Worm (Caenorhabditis elegans) whole organism, young adult: Measurements from ENCODE around the gene egl-44.

Source experiments
- B0019.2 ChIP-seq: fragments of 200-800 bp; sonication (Bioruptor generic); conservative IDR thresholded peaks from 2 replicates; pipeline ENCODE4 v1.3.6; 2022; ENCODE audit warnings: missing genetic modification reagents, missing genetic modification characterization, missing compliant biosample characterization
- B0336.3 ChIP-seq: fragments of 200-800 bp; sonication (Bioruptor generic); IDR thresholded peaks from 2 replicates; pipeline ENCODE4 v1.3.6; 2022; ENCODE audit warnings: missing genetic modification characterization, missing compliant biosample characterization
- C06A6.2 ChIP-seq: fragments of 200-800 bp; sonication (Bioruptor generic); conservative IDR thresholded peaks from 2 replicates; pipeline ENCODE4 v1.3.6; 2022; ENCODE audit warnings: missing genetic modification characterization, missing compliant biosample characterization
- D2030.7 ChIP-seq: fragments of 200-800 bp; sonication (Bioruptor generic); IDR thresholded peaks from 2 replicates; pipeline ENCODE4 v1.3.6; 2022; ENCODE audit warnings: missing genetic modification reagents, missing genetic modification characterization, missing compliant biosample characterization
- F39B2.1 ChIP-seq: fragments of 200-800 bp; sonication (Bioruptor generic); IDR thresholded peaks from 2 replicates; pipeline ENCODE4 v1.3.6; 2022; ENCODE audit warnings: missing genetic modification reagents, missing genetic modification characterization, missing compliant biosample characterization
- T07F8.4 ChIP-seq: sonication (generic microtip); optimal IDR thresholded peaks from 2 replicates; lab custom pipeline; 2016; ENCODE audit warnings: mild to moderate bottlenecking, missing genetic modification characterization, moderate library complexity, missing compliant biosample characterization
- Y53F4B.3 ChIP-seq: fragments of 200-800 bp; sonication (Bioruptor generic); IDR thresholded peaks from 2 replicates; pipeline ENCODE4 v1.3.6; 2022; ENCODE audit warnings: missing genetic modification reagents, missing genetic modification characterization, missing compliant biosample characterization
- Y53G8AR.9 ChIP-seq: fragments of 200-800 bp; sonication (Bioruptor generic); conservative IDR thresholded peaks from 2 replicates; pipeline ENCODE4 v1.3.6; 2022; ENCODE audit warnings: missing genetic modification reagents, missing genetic modification characterization, missing compliant biosample characterization
- Y67H2A.10 ChIP-seq: fragments of 200-800 bp; sonication (Bioruptor generic); conservative IDR thresholded peaks from 2 replicates; pipeline ENCODE4 v1.3.6; 2022; ENCODE audit warnings: missing genetic modification reagents, missing genetic modification characterization, missing compliant biosample characterization
- Y79H2A.3 ChIP-seq: fragments of 200-800 bp; sonication (Bioruptor generic); conservative IDR thresholded peaks from 2 replicates; pipeline ENCODE4 v1.3.6; 2022; ENCODE audit warnings: missing genetic modification reagents, missing genetic modification characterization, missing compliant biosample characterization
- Y95B8A.8 ChIP-seq: fragments of 200-800 bp; sonication (Bioruptor generic); IDR thresholded peaks from 2 replicates; pipeline ENCODE4 v1.3.6; 2022; ENCODE audit warnings: missing genetic modification reagents, missing genetic modification characterization, missing compliant biosample characterization
- akir-1 ChIP-seq: fragments of 200-800 bp; sonication (Bioruptor generic); optimal IDR thresholded peaks from 2 replicates; lab custom pipeline; 2018; ENCODE audit warnings: mild to moderate bottlenecking, missing genetic modification characterization, moderate library complexity, missing compliant biosample characterization
- ama-1 ChIP-seq, 3 experiments: fragments of 150-350 bp in 1 of 3; sonication (generic microtip) in 2 of 3; optimal IDR thresholded peaks; 2 replicates each; lab custom pipeline; 2014 to 2018; ENCODE audit warnings: missing biosample characterization in 2 of 3, missing genetic modification characterization in 2 of 3, missing genetic modification reagents in 2 of 3
- atf-7 ChIP-seq: sonication (generic microtip); optimal IDR thresholded peaks from 2 replicates; lab custom pipeline; 2017; ENCODE audit warnings: mild to moderate bottlenecking, missing genetic modification characterization, missing compliant biosample characterization
- athp-1 ChIP-seq: sonication (generic microtip); optimal IDR thresholded peaks from 2 replicates; lab custom pipeline; 2017; ENCODE audit warnings: mild to moderate bottlenecking, missing genetic modification characterization, missing compliant biosample characterization
- attf-6 ChIP-seq: fragments of 200-800 bp; sonication (Bioruptor generic); IDR thresholded peaks from 2 replicates; pipeline ENCODE4 v1.3.6; 2022; ENCODE audit warnings: missing genetic modification reagents, missing genetic modification characterization, missing compliant biosample characterization
- bed-1 ChIP-seq: fragments of 200-800 bp; sonication (Bioruptor generic); IDR thresholded peaks from 2 replicates; pipeline ENCODE4 v1.3.6; 2022; ENCODE audit warnings: missing genetic modification reagents, missing genetic modification characterization, missing compliant biosample characterization
- cebp-1 ChIP-seq, 2 experiments: fragments of 200-800 bp in 1 of 2; sonication (Bioruptor generic) in 1 of 2; sonication (generic microtip) in 1 of 2; IDR thresholded peaks in 1 of 2; optimal IDR thresholded peaks in 1 of 2; 2 replicates each; pipeline versions ENCODE4 v1.3.6 to Lab custom; 2017 to 2022; ENCODE audit warnings: missing compliant biosample characterization in 2 of 2, missing genetic modification characterization in 2 of 2, mild to moderate bottlenecking in 1 of 2, missing genetic modification reagents in 1 of 2, moderate library complexity in 1 of 2
- cebp-2 ChIP-seq: fragments of 200-800 bp; sonication (Bioruptor generic); IDR thresholded peaks from 2 replicates; pipeline ENCODE4 v1.3.6; 2022; ENCODE audit warnings: missing genetic modification characterization, missing compliant biosample characterization
- ceh-100 ChIP-seq: fragments of 200-800 bp; sonication (Bioruptor generic); IDR thresholded peaks from 2 replicates; pipeline ENCODE4 v1.3.6; 2022; ENCODE audit warnings: missing genetic modification reagents, missing genetic modification characterization, missing compliant biosample characterization
- dox-1 ChIP-seq: fragments of 200-800 bp; sonication (Bioruptor generic); IDR thresholded peaks from 2 replicates; pipeline ENCODE4 v1.3.6; 2022; ENCODE audit warnings: missing genetic modification reagents, missing genetic modification characterization, missing compliant biosample characterization
- egl-18 ChIP-seq: fragments of 200-800 bp; sonication (Bioruptor generic); IDR thresholded peaks from 2 replicates; pipeline ENCODE4 v1.3.6; 2022; ENCODE audit warnings: missing genetic modification reagents, missing genetic modification characterization, missing compliant biosample characterization
- egl-44 ChIP-seq: fragments of 200-800 bp; sonication (Bioruptor generic); IDR thresholded peaks from 2 replicates; pipeline ENCODE4 v1.3.6; 2022; ENCODE audit warnings: missing genetic modification reagents, missing genetic modification characterization, missing compliant biosample characterization
- egrh-3 ChIP-seq: fragments of 200-800 bp; sonication (Bioruptor generic); IDR thresholded peaks from 2 replicates; pipeline ENCODE4 v1.3.6; 2022; ENCODE audit warnings: missing genetic modification reagents, missing genetic modification characterization, missing compliant biosample characterization
- him-1 ChIP-seq: sonication (generic microtip); optimal IDR thresholded peaks from 2 replicates; lab custom pipeline; 2016; ENCODE audit warnings: missing genotype, missing genetic modification reagents, missing genetic modification characterization, missing compliant biosample characterization
- hsf-1 ChIP-seq: fragments of 200-800 bp; sonication (Bioruptor generic); IDR thresholded peaks from 2 replicates; pipeline ENCODE4 v1.3.6; 2022; ENCODE audit warnings: missing genetic modification reagents, missing genetic modification characterization, missing compliant biosample characterization
- lin-35 ChIP-seq, 3 experiments: fragments of 150-350 bp in 2 of 3; sonication (generic microtip) in 1 of 3; optimal IDR thresholded peaks; 2 replicates each; lab custom pipeline; 2014 to 2018; ENCODE audit warnings: missing biosample characterization in 3 of 3, missing genetic modification characterization in 3 of 3, missing genetic modification reagents in 3 of 3
- lin-40 ChIP-seq: sonication (generic microtip); optimal IDR thresholded peaks from 2 replicates; lab custom pipeline; 2016; ENCODE audit warnings: missing genetic modification characterization, mild to moderate bottlenecking, missing compliant biosample characterization, missing genotype, missing genetic modification reagents
- madf-3 ChIP-seq: fragments of 200-800 bp; sonication (Bioruptor generic); IDR thresholded peaks from 2 replicates; pipeline ENCODE4 v1.3.6; 2022; ENCODE audit warnings: missing genetic modification reagents, missing genetic modification characterization, missing compliant biosample characterization
- mel-28 ChIP-seq: sonication (generic microtip); optimal IDR thresholded peaks from 2 replicates; lab custom pipeline; 2016; ENCODE audit warnings: borderline replicate concordance, mild to moderate bottlenecking, missing genetic modification characterization, missing compliant biosample characterization
- nfya-2 ChIP-seq: fragments of 200-800 bp; sonication (Bioruptor generic); IDR thresholded peaks from 2 replicates; pipeline ENCODE4 v1.3.6; 2022; ENCODE audit warnings: missing genetic modification reagents, missing genetic modification characterization, missing compliant biosample characterization
- nfyb-1 ChIP-seq: fragments of 200-800 bp; sonication (Bioruptor generic); IDR thresholded peaks from 2 replicates; pipeline ENCODE4 v1.3.6; 2022; ENCODE audit warnings: missing genetic modification reagents, missing genetic modification characterization, missing compliant biosample characterization
- nhr-27 ChIP-seq: fragments of 200-800 bp; sonication (Bioruptor generic); optimal IDR thresholded peaks from 2 replicates; lab custom pipeline; 2018; ENCODE audit warnings: mild to moderate bottlenecking, missing genetic modification characterization, moderate library complexity, missing compliant biosample characterization
- repo-1 ChIP-seq: sonication (generic microtip); optimal IDR thresholded peaks from 2 replicates; lab custom pipeline; 2017; ENCODE audit warnings: mild to moderate bottlenecking, missing genetic modification characterization, missing compliant biosample characterization
- rpc-1 ChIP-seq, 2 experiments: fragments of 150-350 bp in 1 of 2; sonication (generic microtip) in 1 of 2; optimal IDR thresholded peaks; 2 replicates each; lab custom pipeline; 2014 to 2018; ENCODE audit warnings: missing biosample characterization in 1 of 2, missing genetic modification characterization in 1 of 2, missing genetic modification reagents in 1 of 2, missing genotype in 1 of 2
- tbp1 ChIP-seq: fragments of 200-800 bp; sonication (Bioruptor generic); optimal IDR thresholded peaks from 2 replicates; lab custom pipeline; 2018; ENCODE audit warnings: mild to moderate bottlenecking, missing genetic modification characterization, missing compliant biosample characterization
- tbx-9 ChIP-seq: sonication (generic microtip); optimal IDR thresholded peaks from 2 replicates; lab custom pipeline; 2016; ENCODE audit warnings: borderline replicate concordance, missing genetic modification characterization, inconsistent platforms, missing compliant biosample characterization
- unc-130 ChIP-seq: sonication (generic microtip); optimal IDR thresholded peaks from 2 replicates; lab custom pipeline; 2016; ENCODE audit warnings: missing genetic modification reagents, missing genetic modification characterization, missing compliant biosample characterization
- zim-3 ChIP-seq: sonication (generic microtip); optimal IDR thresholded peaks from 2 replicates; lab custom pipeline; 2017; ENCODE audit warnings: mild to moderate bottlenecking, missing genetic modification characterization, moderate library complexity, missing compliant biosample characterization
- ztf-25 ChIP-seq: fragments of 200-800 bp; sonication (Bioruptor generic); IDR thresholded peaks from 2 replicates; pipeline ENCODE4 v1.3.6; 2022; ENCODE audit warnings: missing genetic modification reagents, missing genetic modification characterization, missing compliant biosample characterization
- ztf-26 ChIP-seq: sonication (generic microtip); optimal IDR thresholded peaks from 2 replicates; lab custom pipeline; 2017; ENCODE audit warnings: missing genetic modification characterization, missing compliant biosample characterization
- ztf-3 ChIP-seq: fragments of 200-800 bp; sonication (Bioruptor generic); optimal IDR thresholded peaks from 2 replicates; lab custom pipeline; 2018; ENCODE audit warnings: mild to moderate bottlenecking, missing genetic modification characterization, missing compliant biosample characterization

Gene egl-44

DNA sequence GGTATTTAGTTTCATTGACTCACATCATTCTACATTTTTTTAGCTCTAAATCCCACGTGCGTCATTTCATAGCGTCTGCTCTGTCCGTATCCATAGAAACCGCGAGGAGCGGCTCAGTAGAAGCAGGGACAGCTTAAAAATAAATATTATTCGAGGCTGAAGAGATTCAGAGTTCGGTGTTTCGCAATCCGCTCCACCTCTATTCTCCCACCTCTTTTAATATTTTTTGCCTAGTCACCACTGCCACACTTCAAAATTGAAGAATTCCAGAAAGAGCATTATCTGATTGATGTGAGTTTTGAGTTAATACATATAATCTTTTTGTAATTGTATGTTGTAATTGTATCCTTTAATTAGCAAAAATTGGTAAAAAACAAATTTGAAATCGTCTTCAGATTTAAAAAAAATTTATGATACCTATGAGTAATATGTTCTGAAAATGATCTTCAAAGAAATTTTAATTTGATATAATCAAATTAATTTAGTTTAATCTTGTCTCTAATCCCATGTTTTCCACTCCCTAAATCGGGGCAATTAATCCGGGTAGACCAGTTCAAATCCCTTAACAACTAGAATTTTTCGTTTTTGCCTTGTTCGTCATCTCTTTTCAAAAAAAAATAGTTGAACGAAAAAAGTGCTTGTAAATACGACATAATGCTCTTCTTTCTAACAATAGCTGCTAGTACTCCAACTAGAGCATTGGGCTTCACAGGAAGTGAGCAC, 39.0 kb upstream of the egl-44 start:
- TF ChIP-seq cebp-1 (GFP tag; IDR thresholded peaks at IDR 0.05; lab: Robert Waterston, UW) = 0 out of 2 replicates have a peak, but pooled peaks have one; percentile 26
- peak; percentile 78 for TF ChIP-seq cebp-1 (tag; optimal IDR thresholded peaks at IDR 0.05; lab: Kevin White, UChicago)
- TF ChIP-seq ceh-100 (GFP tag; lab: Robert Waterston, UW) = no peak
- TF ChIP-seq egl-44 (GFP tag; lab: Robert Waterston, UW) = no peak
- no peak for TF ChIP-seq dox-1

DNA sequence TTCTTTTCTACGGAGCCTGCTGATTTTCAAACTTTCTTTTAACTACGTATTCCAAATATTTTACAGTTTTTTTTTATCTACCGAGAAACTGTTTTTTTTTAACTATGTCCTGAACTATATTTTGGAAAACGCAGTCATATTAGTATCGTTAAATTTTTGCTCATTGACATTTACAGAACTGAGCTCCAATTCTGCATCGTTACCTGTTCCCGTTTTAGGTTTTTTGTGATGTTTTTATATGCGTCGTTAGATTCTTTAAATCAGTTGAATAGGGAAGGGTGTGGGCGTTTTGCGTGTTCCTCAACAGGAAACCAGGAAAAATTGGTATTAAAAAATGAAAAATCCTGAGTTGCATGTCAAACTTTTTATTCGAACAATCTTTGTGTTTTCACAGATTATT, 35.8 kb upstream of the egl-44 start:
- TF ChIP-seq cebp-1 (GFP tag; IDR thresholded peaks at IDR 0.05; lab: Robert Waterston, UW) (no peak), cebp-1 (tag; optimal IDR thresholded peaks at IDR 0.05; lab: Kevin White, UChicago) (peak; percentile 4), nfyb-1 (GFP tag; lab: Robert Waterston, UW) (no peak), ztf-25 (no peak), D2030.7 (GFP tag; lab: Robert Waterston, UW) (no peak), repo-1 (tag; lab: Kevin White, UChicago) (peak; percentile 55), nfya-2 (GFP tag; lab: Robert Waterston, UW) (no peak), lin-40 (tag; lab: Kevin White, UChicago) (no peak), F39B2.1 (GFP tag; lab: Robert Waterston, UW) (no peak), atf-7 (tag; lab: Kevin White, UChicago) (peak; percentile 25), akir-1 (GFP tag; lab: Kevin White, UChicago) (no peak), ztf-26 (tag; lab: Kevin White, UChicago) (peak; percentile 25), Y53G8AR.9 (0 out of 2 replicates have a peak, but pooled peaks have one; percentile 47), Y95B8A.8 (GFP tag; lab: Robert Waterston, UW) (no peak), attf-6 (no peak), zim-3 (tag; lab: Kevin White, UChicago) (no peak)

DNA sequence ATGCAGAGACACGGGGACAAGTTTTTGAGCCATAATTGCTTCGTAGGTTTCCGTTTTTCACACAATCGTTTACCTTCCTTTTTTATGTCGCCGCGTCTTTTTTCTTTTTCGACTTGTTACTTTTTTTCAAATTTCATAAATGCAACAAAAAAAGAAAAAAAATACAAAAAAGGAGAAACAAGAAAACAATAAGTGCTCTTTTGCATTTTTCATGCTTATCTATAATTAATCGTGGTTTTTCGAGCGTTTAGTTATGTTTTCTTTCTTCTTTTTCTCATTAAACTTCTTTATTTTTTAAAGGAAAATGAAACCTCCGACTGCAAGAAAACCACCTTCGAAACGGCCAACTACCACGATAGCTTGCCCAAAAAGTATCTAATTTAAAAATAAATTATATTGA, 32.7 kb upstream of the egl-44 start, which contains the start of gene F59G1.4:
TSS of gene F59G1.4 (plus strand) at position 301 of the 400 bp plus-strand sequence.
- no peak for TF ChIP-seq egl-44 (GFP tag; lab: Robert Waterston, UW)
- no peak for TF ChIP-seq cebp-1 (GFP tag; IDR thresholded peaks at IDR 0.05; lab: Robert Waterston, UW)
- no peak for TF ChIP-seq cebp-1 (tag; optimal IDR thresholded peaks at IDR 0.05; lab: Kevin White, UChicago)
- no peak for TF ChIP-seq Y53G8AR.9
- no peak for TF ChIP-seq tbx-9 (tag; lab: Kevin White, UChicago)
- TF ChIP-seq ztf-3 (GFP tag; lab: Kevin White, UChicago) = no peak
- TF ChIP-seq Y79H2A.3 (GFP tag; lab: Robert Waterston, UW) = no peak
- no peak for TF ChIP-seq rpc-1 (optimal IDR thresholded peaks at IDR 0.05; lab: Kevin White, UChicago)
- no peak for TF ChIP-seq rpc-1 (tag; optimal IDR thresholded peaks at IDR 0.05; lab: Kevin White, UChicago)
- TF ChIP-seq Y67H2A.10 = no peak
- TF ChIP-seq B0336.3 (GFP tag; lab: Robert Waterston, UW) = no peak
- no peak for TF ChIP-seq Y53F4B.3 (GFP tag; lab: Robert Waterston, UW)
- TF ChIP-seq hsf-1 (GFP tag; lab: Robert Waterston, UW) = no peak
- no peak for TF ChIP-seq tbp1 (GFP tag; lab: Kevin White, UChicago)
- no peak for TF ChIP-seq B0019.2 (GFP tag; lab: Robert Waterston, UW)
- TF ChIP-seq lin-35 (GFP tag; optimal IDR thresholded peaks at IDR 0.05; lab: Kevin White, UChicago) = no peak
- TF ChIP-seq bed-1 = no peak
- no peak for TF ChIP-seq nhr-27
- TF ChIP-seq, all 124 proteins: peak for 0

DNA sequence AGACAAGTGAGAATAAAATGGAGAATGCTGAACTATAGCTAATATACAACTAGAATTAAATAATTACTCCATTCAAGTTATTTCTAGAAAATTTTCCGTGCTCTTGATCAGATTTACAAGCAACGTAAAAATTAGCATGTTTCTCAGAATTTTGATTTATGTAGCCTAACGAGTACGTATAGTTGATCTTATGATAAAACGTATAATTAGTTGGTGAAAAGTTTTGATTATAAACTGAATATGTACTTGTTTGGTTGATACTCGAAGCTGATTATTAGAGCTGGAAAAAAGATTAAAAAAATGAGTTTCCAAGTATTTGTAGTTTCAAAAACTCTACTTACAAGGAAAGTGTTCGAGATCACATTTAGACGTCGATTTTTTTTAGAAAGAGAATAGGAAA, 32.1 kb upstream of the egl-44 start:
- no peak for TF ChIP-seq egl-18
- no peak for TF ChIP-seq T07F8.4 (tag; lab: Kevin White, UChicago)
- no peak for TF ChIP-seq mel-28 (tag; lab: Kevin White, UChicago)
- no peak for TF ChIP-seq C06A6.2 (GFP tag; lab: Robert Waterston, UW)
- TF ChIP-seq cebp-2 (GFP tag; lab: Robert Waterston, UW) = no peak
- no peak for TF ChIP-seq ama-1 (optimal IDR thresholded peaks at IDR 0.05; lab: Kevin White, UChicago)
- no peak for TF ChIP-seq ama-1 (GFP tag; optimal IDR thresholded peaks at IDR 0.05; lab: Kevin White, UChicago)
- TF ChIP-seq Y79H2A.3 (GFP tag; lab: Robert Waterston, UW) = no peak
- no peak for TF ChIP-seq madf-3
- no peak for TF ChIP-seq tbx-9 (tag; lab: Kevin White, UChicago)
- TF ChIP-seq athp-1 (tag; lab: Kevin White, UChicago) = no peak
- TF ChIP-seq him-1 (tag; lab: Kevin White, UChicago) = no peak
- TF ChIP-seq egrh-3 = no peak
- TF ChIP-seq unc-130 (GFP tag; lab: Kevin White, UChicago) = no peak
